Worm (Caenorhabditis elegans) whole organism, L1 larva: ENCODE data around the gene ZK596.3.

Experiments used
- C04F5.9 ChIP-seq: sonication (generic microtip); optimal IDR thresholded peaks from 2 replicates; lab custom pipeline; 2016; ENCODE audit warnings: missing genetic modification characterization, missing compliant biosample characterization
- C16A3.4 ChIP-seq: fragments of 150-350 bp; optimal IDR thresholded peaks from 2 replicates; lab custom pipeline; 2014; ENCODE audit warnings: missing biosample characterization, missing genetic modification characterization
- Y116A8C.19 ChIP-seq: sonication (generic microtip); optimal IDR thresholded peaks from 2 replicates; lab custom pipeline; 2016; ENCODE audit warnings: missing compliant biosample characterization, missing genetic modification characterization, borderline replicate concordance
- aly-2 ChIP-seq: fragments of 150-350 bp; optimal IDR thresholded peaks from 2 replicates; lab custom pipeline; 2014; ENCODE audit warnings: missing biosample characterization, missing genetic modification characterization
- ama-1 ChIP-seq: fragments of 150-350 bp; optimal IDR thresholded peaks from 2 replicates; lab custom pipeline; 2014
- blmp-1 ChIP-seq: fragments of 150-350 bp; optimal IDR thresholded peaks from 2 replicates; lab custom pipeline; 2014; ENCODE audit warnings: missing biosample characterization, missing genetic modification characterization
- ceh-63 ChIP-seq: fragments of 200-800 bp; sonication (Bioruptor generic); optimal IDR thresholded peaks from 2 replicates; lab custom pipeline; 2018; ENCODE audit warnings: mild to moderate bottlenecking, missing genetic modification characterization, missing compliant biosample characterization
- ceh-82 ChIP-seq, 3 experiments: fragments of 150-350 bp in 1 of 3; sonication (generic microtip) in 2 of 3; optimal IDR thresholded peaks; 2 replicates each; lab custom pipeline; 2014 to 2017; ENCODE audit warnings: missing biosample characterization in 3 of 3, missing genetic modification characterization in 3 of 3
- ces-1 ChIP-seq: fragments of 150-350 bp; optimal IDR thresholded peaks from 2 replicates; lab custom pipeline; 2014; ENCODE audit warnings: missing biosample characterization, missing genetic modification reagents, missing genetic modification characterization
- dsc-1 ChIP-seq: sonication (generic microtip); optimal IDR thresholded peaks from 2 replicates; lab custom pipeline; 2016; ENCODE audit warnings: mild to moderate bottlenecking, missing genetic modification characterization, missing compliant biosample characterization
- efl-3 ChIP-seq: fragments of 200-800 bp; sonication (Bioruptor generic); optimal IDR thresholded peaks from 2 replicates; lab custom pipeline; 2018; ENCODE audit warnings: mild to moderate bottlenecking, missing genetic modification characterization, missing compliant biosample characterization
- egl-13 ChIP-seq: sonication (generic microtip); optimal IDR thresholded peaks from 2 replicates; lab custom pipeline; 2016; ENCODE audit warnings: missing genotype, missing genetic modification reagents, missing genetic modification characterization, missing compliant biosample characterization
- egl-27 ChIP-seq, 2 experiments: fragments of 150-350 bp in 1 of 2; sonication (generic microtip); optimal IDR thresholded peaks; 3 replicates each; lab custom pipeline; 2017 to 2018; ENCODE audit warnings: missing biosample characterization in 2 of 2, missing genetic modification characterization in 2 of 2, missing genetic modification reagents in 2 of 2
- elt-2 ChIP-seq: sonication (generic microtip); optimal IDR thresholded peaks from 2 replicates; lab custom pipeline; 2016; ENCODE audit warnings: missing genetic modification characterization, mild to moderate bottlenecking, inconsistent platforms, missing compliant biosample characterization, missing genetic modification reagents
- ets-5 ChIP-seq: fragments of 200-800 bp; sonication (Bioruptor generic); IDR thresholded peaks from 2 replicates; pipeline ENCODE4 v1.3.6; 2022; ENCODE audit warnings: missing genetic modification characterization, missing compliant biosample characterization
- grh-1 ChIP-seq: fragments of 200-800 bp; sonication (Bioruptor generic); IDR thresholded peaks from 2 replicates; pipeline ENCODE4 v1.3.6; 2022; ENCODE audit warnings: missing genetic modification reagents, missing genetic modification characterization, missing compliant biosample characterization
- hlh-17 ChIP-seq: fragments of 200-800 bp; sonication (Bioruptor generic); optimal IDR thresholded peaks from 2 replicates; lab custom pipeline; 2018; ENCODE audit warnings: missing genetic modification characterization, mild to moderate bottlenecking, missing compliant biosample characterization, moderate library complexity, borderline replicate concordance
- irx-1 ChIP-seq: sonication (generic microtip); optimal IDR thresholded peaks from 2 replicates; lab custom pipeline; 2016; ENCODE audit warnings: missing genetic modification characterization, missing compliant biosample characterization
- isw-1 ChIP-seq: fragments of 200-800 bp; sonication (Bioruptor generic); IDR thresholded peaks from 2 replicates; pipeline ENCODE4 v1.3.6; 2022; ENCODE audit warnings: missing genetic modification characterization, missing compliant biosample characterization
- lin-13 ChIP-seq: fragments of 150-350 bp; optimal IDR thresholded peaks from 2 replicates; lab custom pipeline; 2014; ENCODE audit warnings: missing biosample characterization, missing genetic modification reagents, missing genetic modification characterization
- lin-15B ChIP-seq: fragments of 150-350 bp; sonication (generic microtip); optimal IDR thresholded peaks from 3 replicates; lab custom pipeline; 2014; ENCODE audit warnings: missing biosample characterization, missing genetic modification characterization
- lin-39 ChIP-seq: fragments of 150-350 bp; optimal IDR thresholded peaks from 2 replicates; lab custom pipeline; 2014; ENCODE audit warnings: missing biosample characterization, missing genetic modification reagents, missing genetic modification characterization
- lir-3 ChIP-seq: sonication (generic microtip); optimal IDR thresholded peaks from 2 replicates; lab custom pipeline; 2016; ENCODE audit warnings: mild to moderate bottlenecking, missing genetic modification characterization, moderate library complexity, missing compliant biosample characterization; ENCODE audit not compliant: poor library complexity
- mep-1 ChIP-seq: fragments of 150-350 bp; optimal IDR thresholded peaks from 2 replicates; lab custom pipeline; 2014; ENCODE audit warnings: missing biosample characterization, missing genetic modification characterization
- nhr-11 ChIP-seq: fragments of 150-350 bp; optimal IDR thresholded peaks from 2 replicates; lab custom pipeline; 2014; ENCODE audit warnings: missing biosample characterization, missing genetic modification characterization
- nhr-12 ChIP-seq: sonication (generic microtip); optimal IDR thresholded peaks from 2 replicates; lab custom pipeline; 2017; ENCODE audit warnings: missing biosample characterization, missing genetic modification characterization
- nhr-19 ChIP-seq: fragments of 200-800 bp; sonication (Bioruptor generic); conservative IDR thresholded peaks from 2 replicates; pipeline ENCODE4 v1.3.6; 2022; ENCODE audit warnings: missing genetic modification characterization, missing compliant biosample characterization
- nhr-237 ChIP-seq: fragments of 150-350 bp; optimal IDR thresholded peaks from 2 replicates; lab custom pipeline; 2014; ENCODE audit warnings: missing biosample characterization, missing genetic modification characterization
- nhr-28 ChIP-seq: fragments of 150-350 bp; optimal IDR thresholded peaks from 2 replicates; lab custom pipeline; 2014; ENCODE audit warnings: missing biosample characterization, missing genetic modification characterization
- nhr-47 ChIP-seq: sonication (generic microtip); optimal IDR thresholded peaks from 2 replicates; lab custom pipeline; 2016; ENCODE audit warnings: mild to moderate bottlenecking, missing genetic modification characterization, moderate library complexity, missing compliant biosample characterization
- nhr-71 ChIP-seq: sonication (generic microtip); optimal IDR thresholded peaks from 2 replicates; lab custom pipeline; 2016; ENCODE audit warnings: mild to moderate bottlenecking, missing genetic modification characterization, moderate library complexity, missing compliant biosample characterization
- nhr-77 ChIP-seq: fragments of 150-350 bp; optimal IDR thresholded peaks from 2 replicates; lab custom pipeline; 2014; ENCODE audit warnings: missing biosample characterization, missing genetic modification characterization
- nhr-85 ChIP-seq: sonication (generic microtip); peaks from one replicate; lab custom pipeline; 2016; ENCODE audit warnings: missing genetic modification characterization, inconsistent platforms, missing compliant biosample characterization
- pag-3 ChIP-seq: sonication (generic microtip); optimal IDR thresholded peaks from 2 replicates; lab custom pipeline; 2017; ENCODE audit warnings: missing genetic modification characterization, mild to moderate bottlenecking, missing compliant biosample characterization, antibody characterized with exemption, borderline replicate concordance; ENCODE audit not compliant: insufficient read depth
- pax-3 ChIP-seq: fragments of 200-800 bp; sonication (Bioruptor generic); optimal IDR thresholded peaks from 2 replicates; lab custom pipeline; 2018; ENCODE audit warnings: mild to moderate bottlenecking, missing genetic modification characterization, moderate library complexity, missing compliant biosample characterization
- rnt-1 ChIP-seq: sonication (generic microtip); optimal IDR thresholded peaks from 2 replicates; lab custom pipeline; 2016; ENCODE audit warnings: mild to moderate bottlenecking, missing genetic modification characterization, moderate library complexity, missing compliant biosample characterization
- sox-4 ChIP-seq: sonication (generic microtip); optimal IDR thresholded peaks from 2 replicates; lab custom pipeline; 2016; ENCODE audit warnings: missing genetic modification characterization, missing compliant biosample characterization
- sptf-1 ChIP-seq: fragments of 150-350 bp; optimal IDR thresholded peaks from 2 replicates; lab custom pipeline; 2014; ENCODE audit warnings: missing biosample characterization, missing genetic modification characterization
- sup-37 ChIP-seq: fragments of 200-800 bp; sonication (Bioruptor generic); optimal IDR thresholded peaks from 2 replicates; lab custom pipeline; 2018; ENCODE audit warnings: mild to moderate bottlenecking, missing genetic modification characterization, missing compliant biosample characterization
- swsn-7 ChIP-seq: sonication (generic microtip); optimal IDR thresholded peaks from 2 replicates; lab custom pipeline; 2016; ENCODE audit warnings: missing genetic modification characterization, missing compliant biosample characterization
- tbx-2 ChIP-seq: sonication (generic microtip); optimal IDR thresholded peaks from 2 replicates; lab custom pipeline; 2016; ENCODE audit warnings: missing genetic modification characterization, missing compliant biosample characterization
- unc-130 ChIP-seq: fragments of 150-350 bp; optimal IDR thresholded peaks from 2 replicates; lab custom pipeline; 2017; ENCODE audit warnings: missing biosample characterization, missing genetic modification characterization, inconsistent platforms
- unc-86 ChIP-seq: sonication (generic microtip); optimal IDR thresholded peaks from 2 replicates; lab custom pipeline; 2016; ENCODE audit warnings: missing genetic modification characterization, missing compliant biosample characterization
- xbp-1 ChIP-seq: sonication (generic microtip); optimal IDR thresholded peaks from 2 replicates; lab custom pipeline; 2016; ENCODE audit warnings: missing genetic modification characterization, missing compliant biosample characterization
- zag-1 ChIP-seq: fragments of 150-350 bp; optimal IDR thresholded peaks from 2 replicates; lab custom pipeline; 2014; ENCODE audit warnings: missing biosample characterization, missing genetic modification characterization
- zip-4 ChIP-seq: fragments of 200-800 bp; sonication (Bioruptor generic); optimal IDR thresholded peaks from 2 replicates; lab custom pipeline; 2018; ENCODE audit warnings: mild to moderate bottlenecking, missing genetic modification characterization, moderate library complexity, missing compliant biosample characterization

The ZK596.3 gene

DNA sequence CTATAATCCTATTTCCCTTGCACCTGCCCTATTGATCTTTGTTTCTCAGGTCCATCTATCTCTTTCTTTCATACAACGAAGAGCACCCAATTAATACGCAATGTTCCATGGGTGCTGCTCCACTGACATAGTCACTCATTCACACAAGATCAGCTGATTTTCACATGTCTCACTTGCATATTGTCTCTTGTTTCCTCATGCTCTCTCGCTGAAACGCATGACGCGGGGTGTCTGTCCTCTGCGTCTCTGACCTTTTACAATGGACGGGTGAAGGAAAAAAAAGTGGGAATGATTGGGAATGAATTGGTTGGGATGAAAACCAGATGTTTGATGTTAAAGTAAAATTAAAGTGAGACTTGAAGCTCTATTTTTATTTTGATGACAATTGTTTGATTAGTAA, 31.2 kb upstream of the ZK596.3 start (continued):
- TF ChIP-seq grh-1 (GFP tag; lab: Robert Waterston, UW) (peak; percentile 51), tbx-2 (tag; lab: Kevin White, UChicago) (peak; percentile 90), lin-13 (GFP tag; lab: Kevin White, UChicago) (peak; percentile 91), lin-15B (tag; lab: Kevin White, UChicago) (no peak), nhr-47 (peak; percentile 93), ces-1 (GFP tag; lab: Kevin White, UChicago) (no peak), hlh-17 (no peak), nhr-11 (tag; lab: Kevin White, UChicago) (peak; percentile 90), sptf-1 (tag; lab: Kevin White, UChicago) (no peak), elt-2 (tag; lab: Kevin White, UChicago) (peak; percentile 50), ets-5 (GFP tag; lab: Robert Waterston, UW) (no peak), egl-27 (tag; optimal IDR thresholded peaks at IDR 0.05; lab: Kevin White, UChicago) (peak in 1 of 2 experiments; percentile 44), pax-3 (tag; lab: Kevin White, UChicago) (peak; percentile 75), swsn-7 (tag; lab: Kevin White, UChicago) (peak; percentile 93), ama-1 (peak; percentile 93), irx-1 (tag; lab: Kevin White, UChicago) (peak; percentile 76), nhr-71 (tag; lab: Kevin White, UChicago) (peak; percentile 98), lin-39 (tag; lab: Kevin White, UChicago) (peak; percentile 88), dsc-1 (peak; percentile 99), aly-2 (peak; percentile 67), sup-37 (GFP tag; lab: Kevin White, UChicago) (no peak), nhr-85 (tag; lab: Kevin White, UChicago) (peak; percentile 93), mep-1 (tag; lab: Kevin White, UChicago) (peak; percentile 96), blmp-1 (tag; lab: Kevin White, UChicago) (peak; percentile 77), ceh-82 (tag; optimal IDR thresholded peaks at IDR 0.05; lab: Kevin White, UChicago) (peak; percentile 47 to 84 (median 66)), lir-3 (peak; percentile 85), zag-1 (tag; lab: Kevin White, UChicago) (no peak), ceh-63 (no peak), Y116A8C.19 (tag; lab: Kevin White, UChicago) (no peak), unc-86 (tag; lab: Kevin White, UChicago) (peak; percentile 96), nhr-77 (tag; lab: Kevin White, UChicago) (no peak), egl-13 (tag; lab: Kevin White, UChicago) (peak; percentile 83), zip-4 (GFP tag; lab: Kevin White, UChicago) (peak; percentile 51), unc-130 (tag; lab: Kevin White, UChicago) (peak; percentile 65), efl-3 (no peak), xbp-1 (peak; percentile 91), pag-3 (tag; lab: Kevin White, UChicago) (no peak), nhr-19 (GFP tag; lab: Robert Waterston, UW) (peak; percentile 92), rnt-1 (tag; lab: Kevin White, UChicago) (peak; percentile 94)

- TF ChIP-seq egl-13 (tag; lab: Kevin White, UChicago) (no peak), sox-4 (tag; lab: Kevin White, UChicago) (no peak), C04F5.9 (tag; lab: Kevin White, UChicago) (no peak), isw-1 (no peak), blmp-1 (tag; lab: Kevin White, UChicago) (no peak), efl-3 (no peak), xbp-1 (no peak), nhr-28 (tag; lab: Kevin White, UChicago) (no peak), sup-37 (GFP tag; lab: Kevin White, UChicago) (no peak), C16A3.4 (no peak), nhr-12 (tag; lab: Kevin White, UChicago) (no peak), nhr-11 (tag; lab: Kevin White, UChicago) (no peak), nhr-237 (tag; lab: Kevin White, UChicago) (no peak), lir-3 (no peak)
These were observed 30.6 kb upstream of the ZK596.3 start for ce11 chrIV:10934786-10935185.
